Worm (Caenorhabditis elegans) whole organism, L1 larva: ENCODE results near the gene T19D7.7.

Experiments
- C16A3.4 ChIP-seq: fragments of 150-350 bp; optimal IDR thresholded peaks from 2 replicates; lab custom pipeline; 2014; ENCODE audit warnings: missing biosample characterization, missing genetic modification characterization
- ama-1 ChIP-seq: fragments of 150-350 bp; optimal IDR thresholded peaks from 2 replicates; lab custom pipeline; 2014
- ceh-63 ChIP-seq: fragments of 200-800 bp; sonication (Bioruptor generic); optimal IDR thresholded peaks from 2 replicates; lab custom pipeline; 2018; ENCODE audit warnings: mild to moderate bottlenecking, missing genetic modification characterization, missing compliant biosample characterization
- ceh-88 ChIP-seq: fragments of 200-800 bp; sonication (Bioruptor generic); IDR thresholded peaks from 2 replicates; pipeline ENCODE4 v1.3.6; 2022; ENCODE audit warnings: missing genetic modification characterization, missing compliant biosample characterization
- efl-1 ChIP-seq, 4 experiments: fragments of 150-350 bp; optimal IDR thresholded peaks in 3 of 4; peaks in 1 of 4; 1 replicate in 1 of 4; 2 replicates in 3 of 4; lab custom pipeline; 2014; ENCODE audit warnings: missing biosample characterization in 2 of 4, missing genetic modification characterization in 2 of 4, missing genetic modification reagents in 2 of 4
- elt-2 ChIP-seq: sonication (generic microtip); optimal IDR thresholded peaks from 2 replicates; lab custom pipeline; 2016; ENCODE audit warnings: missing genetic modification characterization, mild to moderate bottlenecking, inconsistent platforms, missing compliant biosample characterization, missing genetic modification reagents
- fkh-8 ChIP-seq: sonication (generic microtip); optimal IDR thresholded peaks from 2 replicates; lab custom pipeline; 2016; ENCODE audit warnings: mild to moderate bottlenecking, missing genetic modification characterization, missing compliant biosample characterization
- fos-1 ChIP-seq: fragments of 150-350 bp; optimal IDR thresholded peaks from 2 replicates; lab custom pipeline; 2014; ENCODE audit warnings: missing biosample characterization, missing genetic modification characterization
- lir-3 ChIP-seq: sonication (generic microtip); optimal IDR thresholded peaks from 2 replicates; lab custom pipeline; 2016; ENCODE audit warnings: mild to moderate bottlenecking, missing genetic modification characterization, moderate library complexity, missing compliant biosample characterization; ENCODE audit not compliant: poor library complexity
- mdl-1 ChIP-seq, 2 experiments: fragments of 150-350 bp; optimal IDR thresholded peaks; 2 replicates each; lab custom pipeline; 2014 to 2017; ENCODE audit warnings: missing biosample characterization in 2 of 2, missing genetic modification characterization in 2 of 2, inconsistent platforms in 1 of 2
- mef-2 ChIP-seq: fragments of 150-350 bp; optimal IDR thresholded peaks from 2 replicates; lab custom pipeline; 2014; ENCODE audit warnings: missing biosample characterization, missing genetic modification characterization
- mep-1 ChIP-seq: fragments of 150-350 bp; optimal IDR thresholded peaks from 2 replicates; lab custom pipeline; 2014; ENCODE audit warnings: missing biosample characterization, missing genetic modification characterization
- nhr-12 ChIP-seq: sonication (generic microtip); optimal IDR thresholded peaks from 2 replicates; lab custom pipeline; 2017; ENCODE audit warnings: missing biosample characterization, missing genetic modification characterization
- nhr-20 ChIP-seq: sonication (generic microtip); optimal IDR thresholded peaks from 2 replicates; lab custom pipeline; 2016; ENCODE audit warnings: mild to moderate bottlenecking, missing genetic modification characterization, missing compliant biosample characterization
- nhr-47 ChIP-seq: sonication (generic microtip); optimal IDR thresholded peaks from 2 replicates; lab custom pipeline; 2016; ENCODE audit warnings: mild to moderate bottlenecking, missing genetic modification characterization, moderate library complexity, missing compliant biosample characterization
- nhr-84 ChIP-seq: sonication (generic microtip); optimal IDR thresholded peaks from 2 replicates; lab custom pipeline; 2017; ENCODE audit warnings: missing biosample characterization, missing genetic modification characterization
- pax-3 ChIP-seq: fragments of 200-800 bp; sonication (Bioruptor generic); optimal IDR thresholded peaks from 2 replicates; lab custom pipeline; 2018; ENCODE audit warnings: mild to moderate bottlenecking, missing genetic modification characterization, moderate library complexity, missing compliant biosample characterization
- snpc-4 ChIP-seq: fragments of 150-350 bp; optimal IDR thresholded peaks from 2 replicates; lab custom pipeline; 2014; ENCODE audit warnings: missing biosample characterization, missing genetic modification characterization
- tbx-2 ChIP-seq: sonication (generic microtip); optimal IDR thresholded peaks from 2 replicates; lab custom pipeline; 2016; ENCODE audit warnings: missing genetic modification characterization, missing compliant biosample characterization
- unc-30 ChIP-seq: sonication (generic microtip); optimal IDR thresholded peaks from 2 replicates; lab custom pipeline; 2017; ENCODE audit warnings: missing biosample characterization, missing genetic modification characterization
- xbp-1 ChIP-seq: sonication (generic microtip); optimal IDR thresholded peaks from 2 replicates; lab custom pipeline; 2016; ENCODE audit warnings: missing genetic modification characterization, missing compliant biosample characterization

Gene T19D7.7

ce11 chrX:637588-637987 is 43.2 kb downstream of the T19D7.7 start:
- no peak for TF ChIP-seq unc-30 (tag; lab: Kevin White, UChicago)
- TF ChIP-seq fos-1 (tag; lab: Kevin White, UChicago): no peak
- peak; percentile 47 for TF ChIP-seq tbx-2
- no peak for TF ChIP-seq xbp-1 (tag; lab: Kevin White, UChicago)
- TF ChIP-seq mep-1 (tag; lab: Kevin White, UChicago): no peak
- no peak for TF ChIP-seq mef-2 (tag; lab: Kevin White, UChicago)
- no peak for TF ChIP-seq C16A3.4
- peak; percentile 14 for TF ChIP-seq elt-2
- TF ChIP-seq nhr-20 (tag; lab: Kevin White, UChicago): no peak
- TF ChIP-seq, all 84 proteins: peak for 2

ce11 chrX:636893-637292 is 43.9 kb downstream of the T19D7.7 start, which contains the start of gene pha-2:
pha-2 (minus strand) TSS chrX:636993.
- TF ChIP-seq xbp-1 (tag; lab: Kevin White, UChicago) (no peak), fkh-8 (tag; lab: Kevin White, UChicago) (no peak), lir-3 (tag; lab: Kevin White, UChicago) (no peak), mdl-1 (tag; optimal IDR thresholded peaks at IDR 0.05; lab: Kevin White, UChicago) (no peak), nhr-47 (tag; lab: Kevin White, UChicago) (no peak), ceh-63 (GFP tag; lab: Kevin White, UChicago) (no peak), snpc-4 (no peak), pax-3 (tag; lab: Kevin White, UChicago) (no peak), ama-1 (no peak), tbx-2 (no peak), nhr-12 (tag; lab: Kevin White, UChicago) (no peak), nhr-84 (tag; lab: Kevin White, UChicago) (no peak)
- TF ChIP-seq, all 84 proteins: peak for 0

ce11 chrX:629134-629533 is 51.7 kb downstream of the T19D7.7 start, which contains the start of gene M6.4:
M6.4 (plus strand) TSS chrX:629188.
- TF ChIP-seq efl-1 (optimal IDR thresholded peaks at IDR 0.05; lab: Kevin White, UChicago): no peak
- peak in 1 of 2 experiments; percentile 68 for TF ChIP-seq efl-1 (GFP tag; optimal IDR thresholded peaks at IDR 0.05 in 1 of 2; lab: Kevin White, UChicago)
- no peak for TF ChIP-seq ceh-88 (GFP tag; lab: Robert Waterston, UW)
